Worm (Caenorhabditis elegans) whole organism, L4/young adult: ENCODE results near the gene F15B9.8.

Experiments
- W03F9.2 ChIP-seq: fragments of 150-350 bp; optimal IDR thresholded peaks from 2 replicates; lab custom pipeline; 2014; ENCODE audit warnings: missing biosample characterization, missing genetic modification characterization
- dao-5 ChIP-seq: sonication (generic microtip); optimal IDR thresholded peaks from 2 replicates; lab custom pipeline; 2016; ENCODE audit warnings: missing genotype, missing genetic modification characterization, moderate library complexity, missing compliant biosample characterization
- him-1 ChIP-seq: sonication (generic microtip); optimal IDR thresholded peaks from 2 replicates; lab custom pipeline; 2016; ENCODE audit warnings: missing genotype, missing genetic modification reagents, missing genetic modification characterization, missing compliant biosample characterization

DNA sequence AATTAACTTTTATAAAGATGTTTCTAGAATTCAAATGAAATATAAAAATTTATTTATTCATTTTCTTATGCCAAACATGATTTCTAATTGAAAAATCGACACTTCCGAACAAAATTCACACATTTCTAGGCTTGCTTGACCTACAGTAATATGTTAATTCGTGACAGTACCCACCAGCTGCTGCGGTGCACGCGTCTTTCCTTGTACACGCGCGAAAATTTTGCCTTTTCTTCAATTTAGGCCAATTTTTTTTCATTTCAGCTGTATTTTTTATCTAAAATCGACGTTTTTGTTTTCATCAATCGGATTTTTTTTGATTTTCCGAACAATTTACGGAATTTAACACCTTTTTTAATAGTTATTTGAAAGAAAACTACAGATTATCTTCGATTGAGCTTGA lies 11.7 kb downstream of the F15B9.8 start:
- TF ChIP-seq him-1 (no peak), W03F9.2 (tag; lab: Kevin White, UChicago) (no peak), dao-5 (tag; lab: Kevin White, UChicago) (no peak)
